Worm (Caenorhabditis elegans) whole organism, L3 larva: ENCODE measurements around the gene F49E8.7.
A peak's percentile ranks its signal among the peaks of the same experiment; 100 is the strongest.

Source experiments
- R02D3.7 ChIP-seq: fragments of 150-350 bp; optimal IDR thresholded peaks from 2 replicates; lab custom pipeline; 2014; ENCODE audit warnings: missing biosample characterization, missing genetic modification characterization
- ZK546.5 ChIP-seq: sonication (generic microtip); optimal IDR thresholded peaks from 2 replicates; lab custom pipeline; 2017; ENCODE audit warnings: missing biosample characterization, missing genetic modification characterization
- aly-2 ChIP-seq: fragments of 150-350 bp; optimal IDR thresholded peaks from 2 replicates; lab custom pipeline; 2014; ENCODE audit warnings: missing biosample characterization, missing genetic modification characterization
- ama-1 ChIP-seq: fragments of 150-350 bp; optimal IDR thresholded peaks from 2 replicates; lab custom pipeline; 2018
- ceh-16 ChIP-seq: sonication (generic microtip); optimal IDR thresholded peaks from 2 replicates; lab custom pipeline; 2017; ENCODE audit warnings: missing biosample characterization, missing genetic modification characterization
- ceh-28 ChIP-seq: fragments of 150-350 bp; optimal IDR thresholded peaks from 2 replicates; lab custom pipeline; 2014; ENCODE audit warnings: missing biosample characterization, missing genetic modification reagents, missing genetic modification characterization
- ceh-82 ChIP-seq: fragments of 150-350 bp; optimal IDR thresholded peaks from 2 replicates; lab custom pipeline; 2014; ENCODE audit warnings: missing biosample characterization, missing genetic modification characterization
- ceh-9 ChIP-seq: sonication (generic microtip); optimal IDR thresholded peaks from 2 replicates; lab custom pipeline; 2018; ENCODE audit warnings: missing biosample characterization, missing genetic modification characterization
- daf-12 ChIP-seq: fragments of 150-350 bp; optimal IDR thresholded peaks from 2 replicates; lab custom pipeline; 2014; ENCODE audit warnings: missing biosample characterization, missing genetic modification reagents, missing genetic modification characterization
- egl-5 ChIP-seq: fragments of 150-350 bp; optimal IDR thresholded peaks from 2 replicates; lab custom pipeline; 2017; ENCODE audit warnings: missing biosample characterization, missing genetic modification reagents, missing genetic modification characterization, inconsistent platforms
- elt-3 ChIP-seq, 3 experiments: fragments of 150-350 bp in 1 of 3; sonication (generic microtip) in 2 of 3; optimal IDR thresholded peaks; 2 replicates in 2 of 3; 4 replicates in 1 of 3; lab custom pipeline; 2014 to 2017; ENCODE audit warnings: missing biosample characterization in 3 of 3, missing genetic modification characterization in 3 of 3
- eor-1 ChIP-seq, 2 experiments: fragments of 150-350 bp; optimal IDR thresholded peaks; 2 replicates each; lab custom pipeline; 2014 to 2018; ENCODE audit warnings: missing biosample characterization in 2 of 2, missing genetic modification characterization in 2 of 2
- fkh-10 ChIP-seq: sonication (generic microtip); optimal IDR thresholded peaks from 2 replicates; lab custom pipeline; 2017; ENCODE audit warnings: missing biosample characterization, missing genetic modification reagents, missing genetic modification characterization
- fkh-2 ChIP-seq: fragments of 150-350 bp; optimal IDR thresholded peaks from 2 replicates; lab custom pipeline; 2014; ENCODE audit warnings: missing biosample characterization, missing genetic modification reagents, missing genetic modification characterization
- hmg-11 ChIP-seq: sonication (generic microtip); optimal IDR thresholded peaks from 2 replicates; lab custom pipeline; 2016; ENCODE audit warnings: missing genetic modification characterization, missing compliant biosample characterization
- jun-1 ChIP-seq: fragments of 150-350 bp; optimal IDR thresholded peaks from 2 replicates; lab custom pipeline; 2014; ENCODE audit warnings: missing biosample characterization, missing genetic modification reagents, missing genetic modification characterization
- lin-15B ChIP-seq: fragments of 150-350 bp; optimal IDR thresholded peaks from 2 replicates; lab custom pipeline; 2014; ENCODE audit warnings: missing biosample characterization, missing genetic modification characterization
- lin-39 ChIP-seq: fragments of 150-350 bp; optimal IDR thresholded peaks from 2 replicates; lab custom pipeline; 2018; ENCODE audit warnings: missing biosample characterization, missing genetic modification reagents, missing genetic modification characterization
- nfya-1 ChIP-seq: sonication (generic microtip); optimal IDR thresholded peaks from 2 replicates; lab custom pipeline; 2017; ENCODE audit warnings: missing genetic modification characterization, mild to moderate bottlenecking, missing compliant biosample characterization, antibody characterized with exemption, moderate library complexity; ENCODE audit not compliant: insufficient read depth
- nhr-11 ChIP-seq: fragments of 150-350 bp; optimal IDR thresholded peaks from 2 replicates; lab custom pipeline; 2014; ENCODE audit warnings: missing biosample characterization, missing genetic modification characterization
- nhr-23 ChIP-seq: fragments of 150-350 bp; optimal IDR thresholded peaks from 2 replicates; lab custom pipeline; 2014; ENCODE audit warnings: missing biosample characterization, missing genetic modification reagents, missing genetic modification characterization
- nhr-25 ChIP-seq: sonication (generic microtip); optimal IDR thresholded peaks from 2 replicates; lab custom pipeline; 2017; ENCODE audit warnings: missing biosample characterization, missing genetic modification characterization
- nhr-43 ChIP-seq: sonication (generic microtip); optimal IDR thresholded peaks from 2 replicates; lab custom pipeline; 2016; ENCODE audit warnings: mild to moderate bottlenecking, missing genetic modification characterization, missing compliant biosample characterization; ENCODE audit not compliant: poor library complexity, severe bottlenecking
- nhr-67 ChIP-seq: fragments of 150-350 bp; optimal IDR thresholded peaks from 2 replicates; lab custom pipeline; 2014; ENCODE audit warnings: missing biosample characterization, missing genetic modification characterization
- nhr-77 ChIP-seq: fragments of 150-350 bp; optimal IDR thresholded peaks from 2 replicates; lab custom pipeline; 2014; ENCODE audit warnings: missing biosample characterization, missing genetic modification characterization
- pha-4 ChIP-seq: fragments of 150-350 bp; optimal IDR thresholded peaks from 2 replicates; lab custom pipeline; 2014; ENCODE audit warnings: missing biosample characterization, missing genetic modification reagents, missing genetic modification characterization
- pqm-1 ChIP-seq: fragments of 150-350 bp; optimal IDR thresholded peaks from 2 replicates; lab custom pipeline; 2017; ENCODE audit warnings: missing biosample characterization, missing genetic modification characterization, inconsistent platforms
- sea-2 ChIP-seq: fragments of 150-350 bp; sonication (generic microtip); optimal IDR thresholded peaks from 4 replicates; lab custom pipeline; 2014; ENCODE audit warnings: missing biosample characterization, missing genetic modification reagents, missing genetic modification characterization
- skn-1 ChIP-seq: fragments of 150-350 bp; optimal IDR thresholded peaks from 2 replicates; lab custom pipeline; 2014; ENCODE audit warnings: missing biosample characterization, missing genetic modification characterization
- snpc-4 ChIP-seq: fragments of 150-350 bp; optimal IDR thresholded peaks from 2 replicates; lab custom pipeline; 2014; ENCODE audit warnings: missing biosample characterization, missing genetic modification characterization
- tbx-2 ChIP-seq: sonication (generic microtip); optimal IDR thresholded peaks from 2 replicates; lab custom pipeline; 2016; ENCODE audit warnings: mild to moderate bottlenecking, missing genetic modification characterization, missing compliant biosample characterization
- unc-39 ChIP-seq: sonication (generic microtip); optimal IDR thresholded peaks from 4 replicates; lab custom pipeline; 2017; ENCODE audit warnings: missing biosample characterization, missing genetic modification characterization
- unc-62 ChIP-seq: fragments of 150-350 bp; sonication (generic microtip); optimal IDR thresholded peaks from 4 replicates; lab custom pipeline; 2014; ENCODE audit warnings: missing biosample characterization, missing genetic modification reagents, missing genetic modification characterization
- zag-1 ChIP-seq: fragments of 150-350 bp; optimal IDR thresholded peaks from 2 replicates; lab custom pipeline; 2014; ENCODE audit warnings: missing biosample characterization, missing genetic modification characterization

Gene F49E8.7

ce11 chrIV:7516167-7516566, 40.0 kb downstream of the F49E8.7 start, which contains the start of the genes R05G6.9 and R05G6.3:
Gene R05G6.9 (minus strand): TSS chrIV:7516267.
Gene R05G6.3 (plus strand): TSS chrIV:7516552.
- TF ChIP-seq sea-2 (GFP tag; lab: Kevin White, UChicago) = no peak
- no peak for TF ChIP-seq nhr-25 (tag; lab: Kevin White, UChicago)
- TF ChIP-seq nhr-43 (tag; lab: Kevin White, UChicago) = no peak
- TF ChIP-seq unc-39 (tag; lab: Kevin White, UChicago) = no peak
- no peak for TF ChIP-seq fkh-10 (GFP tag; lab: Kevin White, UChicago)
- TF ChIP-seq fkh-2 (tag; lab: Kevin White, UChicago) = no peak
- TF ChIP-seq nhr-67 (tag; lab: Kevin White, UChicago) = no peak
- no peak for TF ChIP-seq pha-4 (tag; lab: Kevin White, UChicago)
- no peak for TF ChIP-seq hmg-11 (tag; lab: Kevin White, UChicago)
- no peak for TF ChIP-seq aly-2 (tag; lab: Kevin White, UChicago)
- no peak for TF ChIP-seq ceh-16 (tag; lab: Kevin White, UChicago)

DNA sequence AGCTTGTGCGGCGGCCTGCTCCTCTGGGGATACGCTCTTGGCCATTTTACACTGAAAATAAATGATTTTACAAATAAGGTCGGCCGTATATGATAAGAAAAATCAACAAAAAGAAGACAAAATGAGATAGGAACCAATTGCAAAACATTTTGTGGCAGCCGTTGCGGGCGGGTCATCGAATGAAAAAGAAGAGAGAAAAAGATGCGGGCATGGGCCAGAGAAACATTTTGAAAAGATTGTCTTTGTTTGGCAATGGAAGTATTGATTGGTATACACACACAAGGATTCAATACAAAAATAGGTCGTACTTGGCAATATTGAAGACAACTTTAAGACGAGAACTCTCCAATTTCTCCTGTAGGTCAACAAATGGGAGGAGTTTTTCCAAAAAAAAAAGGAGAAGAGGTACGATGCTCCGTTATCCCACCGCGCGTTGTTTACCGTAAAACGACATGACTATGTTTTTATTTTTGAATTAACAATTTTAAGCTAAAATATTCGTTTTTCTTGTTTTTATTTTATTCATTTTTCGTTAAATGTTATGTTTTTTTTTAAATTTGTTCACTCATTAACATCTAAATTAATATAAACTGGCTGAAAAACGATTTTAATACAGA, 43.4 kb downstream of the F49E8.7 start, which contains the start of the genes plc-4 and R05G6.4:
Gene plc-4 (minus strand): TSS at position 51 of the 617 bp plus-strand sequence.
Gene R05G6.4 (plus strand): TSS at position 617 of the 617 bp plus-strand sequence.
- TF ChIP-seq unc-62 (GFP tag; lab: Kevin White, UChicago) (no peak), ceh-16 (tag; lab: Kevin White, UChicago) (no peak), daf-12 (tag; lab: Kevin White, UChicago) (no peak), nhr-23 (tag; lab: Kevin White, UChicago) (peak; percentile 44), lin-39 (tag; lab: Kevin White, UChicago) (peak; percentile 6), pqm-1 (tag; lab: Kevin White, UChicago) (no peak), nhr-43 (tag; lab: Kevin White, UChicago) (no peak), elt-3 (tag; optimal IDR thresholded peaks at IDR 0.05; lab: Kevin White, UChicago) (no peak), ama-1 (no peak), nhr-11 (tag; lab: Kevin White, UChicago) (no peak), nfya-1 (tag; lab: Kevin White, UChicago) (peak; percentile 71), snpc-4 (tag; lab: Kevin White, UChicago) (peak; percentile 26), egl-5 (tag; lab: Kevin White, UChicago) (no peak), skn-1 (no peak), fkh-10 (GFP tag; lab: Kevin White, UChicago) (no peak), eor-1 (tag; optimal IDR thresholded peaks at IDR 0.05; lab: Kevin White, UChicago) (no peak), lin-15B (tag; lab: Kevin White, UChicago) (peak; percentile 54), ceh-28 (tag; lab: Kevin White, UChicago) (peak; percentile 41), ceh-9 (tag; lab: Kevin White, UChicago) (no peak), ceh-82 (no peak), pha-4 (tag; lab: Kevin White, UChicago) (peak; percentile 79), tbx-2 (tag; lab: Kevin White, UChicago) (no peak), zag-1 (tag; lab: Kevin White, UChicago) (no peak), R02D3.7 (tag; lab: Kevin White, UChicago) (peak; percentile 88), hmg-11 (tag; lab: Kevin White, UChicago) (peak; percentile 10), jun-1 (tag; lab: Kevin White, UChicago) (no peak)
- TF ChIP-seq, all 47 proteins: peak for 9

ce11 chrIV:7510829-7511228, 45.3 kb downstream of the F49E8.7 start:
- TF ChIP-seq nhr-23 (tag; lab: Kevin White, UChicago) = no peak
- TF ChIP-seq fkh-10 (GFP tag; lab: Kevin White, UChicago) = no peak
- no peak for TF ChIP-seq ZK546.5 (tag; lab: Kevin White, UChicago)
- TF ChIP-seq ama-1 = no peak
- TF ChIP-seq nhr-25 (tag; lab: Kevin White, UChicago) = no peak
- peak; percentile 18 for TF ChIP-seq lin-15B (tag; lab: Kevin White, UChicago)
- no peak for TF ChIP-seq unc-62 (GFP tag; lab: Kevin White, UChicago)
- no peak for TF ChIP-seq ceh-82
- TF ChIP-seq nhr-77 (tag; lab: Kevin White, UChicago) = no peak
- TF ChIP-seq hmg-11 (tag; lab: Kevin White, UChicago) = no peak
- no peak for TF ChIP-seq lin-39 (tag; lab: Kevin White, UChicago)
- no peak for TF ChIP-seq egl-5 (tag; lab: Kevin White, UChicago)
- peak; percentile 96 for TF ChIP-seq nfya-1 (tag; lab: Kevin White, UChicago)
- no peak for TF ChIP-seq daf-12 (tag; lab: Kevin White, UChicago)
- TF ChIP-seq jun-1 (tag; lab: Kevin White, UChicago) = no peak
- no peak for TF ChIP-seq zag-1 (tag; lab: Kevin White, UChicago)
- no peak for TF ChIP-seq nhr-11 (tag; lab: Kevin White, UChicago)
